Fruit fly (Drosophila melanogaster) S2 (cell line): Measurements from ENCODE around the gene Moe.

Source experiments
- CG8478 ChIP-seq: fragments of >200 bp; optimal IDR thresholded peaks from 2 replicates; lab custom pipeline; 2018
- CTCF ChIP-seq, 2 experiments: fragments of >200 bp; optimal IDR thresholded peaks; 2 replicates each; lab custom pipeline; 2018

The Moe gene

DNA sequence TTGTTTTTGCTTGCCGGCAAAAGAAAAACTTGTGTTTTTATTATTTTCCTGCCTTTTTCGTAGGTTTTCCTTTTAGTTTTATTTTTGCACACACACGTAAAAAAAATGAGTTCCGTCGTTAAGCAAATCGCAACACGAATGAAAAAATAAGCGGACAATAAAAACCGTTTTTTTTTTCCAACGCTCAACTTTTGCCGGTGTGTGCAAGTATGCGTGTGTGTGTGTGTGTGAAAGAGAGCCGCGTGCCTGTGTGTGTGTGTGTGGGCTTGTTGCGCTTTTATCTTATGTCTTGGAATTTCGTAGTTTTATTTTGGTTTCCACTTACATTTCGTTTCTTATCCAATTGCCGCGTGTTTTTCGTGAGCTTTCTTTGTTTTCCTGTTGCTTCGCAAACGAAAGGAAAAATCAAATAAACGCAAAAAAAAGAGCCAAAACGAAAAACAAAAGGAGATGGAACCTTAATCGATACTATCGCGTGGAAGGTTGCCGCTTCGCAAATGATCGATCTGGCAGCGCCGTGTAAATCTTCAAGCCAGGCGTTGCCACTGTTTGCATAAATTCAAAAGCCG, at the start of gene Moe:
Gene Moe (minus strand): TSS at position 474 of the 569 bp plus-strand sequence.
- TF ChIP-seq CTCF (optimal IDR thresholded peaks at IDR 0.05; lab: Kevin White, UChicago) (no peak), CG8478 (lab: Kevin White, UChicago) (no peak)

- TF ChIP-seq CTCF (optimal IDR thresholded peaks at IDR 0.05; lab: Kevin White, UChicago): peak in 1 of 2 experiments; percentile 31
- TF ChIP-seq CG8478 (lab: Kevin White, UChicago): no peak
These were observed 26.6 kb upstream of the Moe start for dm6 chrX:8924778-8925177.

DNA sequence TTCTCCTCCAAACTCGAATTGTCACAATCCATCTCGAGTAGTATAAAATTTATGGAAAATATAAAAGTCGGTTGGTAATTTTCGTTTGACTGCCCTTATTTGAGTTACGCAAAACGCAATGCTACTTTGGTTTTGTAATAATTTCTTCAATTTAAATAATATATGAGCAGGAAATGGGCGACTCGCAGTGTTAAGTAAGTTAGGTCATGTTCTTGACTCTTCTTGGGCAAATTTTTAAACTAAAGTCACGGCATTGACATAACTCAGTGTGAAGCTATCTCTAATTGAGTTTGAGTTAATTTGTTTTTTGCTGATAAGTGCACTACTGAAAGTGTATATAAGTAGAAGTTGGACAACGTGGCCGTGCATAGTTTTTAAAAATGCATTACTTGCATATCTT, 25.5 kb upstream of the Moe start, which contains the start of the genes CG12661 and CG43255:
Gene CG12661 (minus strand): TSS at position 101 of the 400 bp plus-strand sequence.
Gene CG43255 (plus strand): TSS at position 374 of the 400 bp plus-strand sequence.
- TF ChIP-seq CG8478 (lab: Kevin White, UChicago) (no peak), CTCF (optimal IDR thresholded peaks at IDR 0.05; lab: Kevin White, UChicago) (no peak)

dm6 chrX:8911878-8912277, 13.7 kb upstream of the Moe start:
- no peak for TF ChIP-seq CTCF (optimal IDR thresholded peaks at IDR 0.05; lab: Kevin White, UChicago)
- no peak for TF ChIP-seq CG8478 (lab: Kevin White, UChicago)

DNA sequence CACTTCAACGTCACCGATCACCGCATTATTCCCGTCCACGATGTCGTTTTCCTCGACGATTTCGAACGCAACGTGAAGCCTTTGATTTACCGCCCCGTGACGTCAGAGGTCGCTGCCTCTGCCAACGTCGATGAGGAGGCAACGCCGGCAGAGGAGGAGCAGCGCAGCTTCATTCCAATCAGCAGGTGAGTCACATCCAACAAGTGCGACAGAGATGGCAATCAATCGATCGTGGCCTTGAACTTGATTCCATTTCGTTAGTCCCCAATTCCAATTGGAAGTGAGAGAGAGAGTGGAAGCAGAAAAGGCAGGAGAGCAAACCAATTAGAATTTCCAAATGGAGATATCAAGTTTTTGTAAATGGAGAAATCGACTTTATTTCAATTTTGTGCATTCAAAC, 10.0 kb upstream of the Moe start:
- TF ChIP-seq CG8478 (lab: Kevin White, UChicago): no peak
- no peak for TF ChIP-seq CTCF (optimal IDR thresholded peaks at IDR 0.05; lab: Kevin White, UChicago)

dm6 chrX:8907547-8907813, 9.3 kb upstream of the Moe start:
- no peak for TF ChIP-seq CTCF (optimal IDR thresholded peaks at IDR 0.05; lab: Kevin White, UChicago)
- no peak for TF ChIP-seq CG8478 (lab: Kevin White, UChicago)

dm6 chrX:8906805-8907546, 8.8 kb upstream of the Moe start, which contains the start of gene rdgA:
TSS of gene rdgA (plus strand) at chrX:8907068.
- TF ChIP-seq CTCF (optimal IDR thresholded peaks at IDR 0.05; lab: Kevin White, UChicago) (no peak), CG8478 (lab: Kevin White, UChicago) (no peak)

- TF ChIP-seq CG8478 (lab: Kevin White, UChicago): no peak
- no peak for TF ChIP-seq CTCF (optimal IDR thresholded peaks at IDR 0.05; lab: Kevin White, UChicago)
These were observed 7.7 kb upstream of the Moe start for dm6 chrX:8905545-8906455.

DNA sequence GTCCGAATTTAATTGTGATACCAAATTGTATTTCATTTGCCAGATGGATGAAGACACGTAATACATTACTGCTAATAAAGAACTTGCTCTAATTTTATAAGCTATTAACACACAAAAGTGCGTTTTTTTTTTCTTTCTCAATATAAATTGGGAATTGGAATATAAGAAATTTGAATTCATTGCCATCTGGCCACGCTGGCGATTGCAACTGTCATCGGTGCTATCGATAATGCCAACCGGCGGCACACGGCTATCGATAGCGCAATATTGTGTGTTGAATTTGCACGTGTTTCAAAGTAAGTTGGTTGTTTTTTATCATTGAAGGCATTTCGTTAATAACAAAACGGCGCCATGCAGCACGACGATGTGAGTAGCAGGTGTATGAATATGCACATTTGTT, 3.3 kb upstream of the Moe start, which contains the start of gene Rbm13:
Gene Rbm13 (plus strand): TSS at position 253 of the 400 bp plus-strand sequence.
- TF ChIP-seq CG8478 (lab: Kevin White, UChicago) (no peak), CTCF (optimal IDR thresholded peaks at IDR 0.05; lab: Kevin White, UChicago) (no peak)

DNA sequence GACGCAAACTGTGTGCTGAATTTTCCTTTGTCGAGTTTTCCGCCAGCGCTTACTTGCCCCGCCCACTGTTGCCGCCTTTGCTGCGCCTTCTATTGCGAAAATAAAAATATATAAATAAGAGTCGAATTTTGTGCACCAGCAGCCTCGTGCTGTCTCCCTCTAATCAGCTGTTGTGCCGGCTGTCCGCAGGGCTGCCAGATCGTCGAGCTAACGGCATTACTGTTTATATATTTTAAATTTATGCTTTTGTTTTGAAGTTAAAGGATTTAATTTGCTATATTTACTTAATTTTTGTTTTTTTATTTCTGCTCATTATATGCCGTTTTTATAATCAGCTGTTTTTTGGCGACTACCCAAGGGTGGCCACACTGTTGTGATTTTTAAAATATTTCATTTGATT, 2.0 kb upstream of the Moe start, which contains the start of gene Uros1:
Gene Uros1 (minus strand): TSS at position 171 of the 400 bp plus-strand sequence.
- TF ChIP-seq CTCF (optimal IDR thresholded peaks at IDR 0.05; lab: Kevin White, UChicago) (no peak), CG8478 (lab: Kevin White, UChicago) (no peak)

- TF ChIP-seq CTCF (optimal IDR thresholded peaks at IDR 0.05; lab: Kevin White, UChicago) (no peak), CG8478 (lab: Kevin White, UChicago) (no peak)
These were observed 1.0 kb downstream of the Moe start for dm6 chrX:8896845-8897775.

DNA sequence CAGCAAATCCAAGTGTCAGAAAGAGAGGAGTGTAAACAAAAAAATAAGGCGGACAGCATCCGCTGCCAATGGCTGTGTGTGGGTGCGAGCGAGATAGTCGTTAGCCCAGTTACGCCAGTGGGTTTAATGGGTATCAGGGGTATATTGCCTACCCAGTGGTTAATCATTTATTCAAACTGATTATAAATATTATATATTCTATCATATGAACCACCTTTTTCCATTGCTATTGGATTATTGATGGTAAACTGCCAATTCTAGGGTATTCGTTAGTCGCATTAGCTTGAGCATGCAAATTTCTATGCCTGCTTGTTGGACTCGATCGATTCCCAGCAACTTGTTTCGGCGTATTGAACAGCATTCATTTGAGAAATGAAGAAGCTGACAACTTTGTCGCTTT, 2.1 kb downstream of the Moe start:
- TF ChIP-seq CTCF (optimal IDR thresholded peaks at IDR 0.05; lab: Kevin White, UChicago) (no peak), CG8478 (lab: Kevin White, UChicago) (no peak)

- TF ChIP-seq CG8478 (lab: Kevin White, UChicago) (no peak), CTCF (optimal IDR thresholded peaks at IDR 0.05; lab: Kevin White, UChicago) (no peak)
These were observed 2.7 kb downstream of the Moe start for dm6 chrX:8895413-8895812.

- TF ChIP-seq CTCF (optimal IDR thresholded peaks at IDR 0.05; lab: Kevin White, UChicago): no peak
- TF ChIP-seq CG8478 (lab: Kevin White, UChicago): no peak
These were observed 3.1 kb downstream of the Moe start for dm6 chrX:8895018-8895392.
